Fruit fly (Drosophila melanogaster) whole organism, embryonic: ENCODE results near the gene Hsp83.

Source experiments
- CG10543 ChIP-seq: fragments of 200-800 bp; sonication (Bioruptor generic); optimal IDR thresholded peaks from 3 replicates; lab custom pipeline; 2017; ENCODE audit warnings: missing biosample characterization, mild to moderate bottlenecking, missing genetic modification characterization, moderate library complexity
- CG10979 ChIP-seq: fragments of 200-800 bp; sonication (Bioruptor generic); optimal IDR thresholded peaks from 2 replicates; lab custom pipeline; 2018; ENCODE audit warnings: missing biosample characterization, mild to moderate bottlenecking, missing genetic modification characterization, moderate library complexity
- CG12155 ChIP-seq: fragments of 200-800 bp; sonication (Bioruptor generic); optimal IDR thresholded peaks from 3 replicates; lab custom pipeline; 2016; ENCODE audit warnings: missing biosample characterization, missing genetic modification characterization
- CG12391 ChIP-seq: fragments of 200-800 bp; sonication (Bioruptor generic); optimal IDR thresholded peaks from 3 replicates; lab custom pipeline; 2018; ENCODE audit warnings: missing biosample characterization, mild to moderate bottlenecking, missing genetic modification characterization, moderate library complexity
- CG13123 ChIP-seq: fragments of 200-800 bp; sonication (Bioruptor generic); optimal IDR thresholded peaks from 2 replicates; lab custom pipeline; 2016; ENCODE audit warnings: missing biosample characterization, missing genetic modification characterization
- CG13287 ChIP-seq: fragments of 200-800 bp; sonication (Bioruptor generic); IDR thresholded peaks from 2 replicates; pipeline ENCODE4 v1.3.6; 2022; ENCODE audit warnings: missing biosample characterization, missing genetic modification characterization; ENCODE audit not compliant: partially characterized antibody
- CG14441 ChIP-seq: fragments of 200-800 bp; sonication (Bioruptor generic); IDR thresholded peaks from 2 replicates; pipeline ENCODE4 v1.3.6; 2022; ENCODE audit warnings: missing biosample characterization, missing genetic modification characterization
- CG17361 ChIP-seq: fragments of 200-800 bp; sonication (Bioruptor generic); IDR thresholded peaks from 3 replicates; pipeline ENCODE4 v1.3.6; 2022; ENCODE audit warnings: missing biosample characterization, missing genetic modification characterization
- CG17385 ChIP-seq: fragments of 200-800 bp; sonication (Bioruptor generic); optimal IDR thresholded peaks from 3 replicates; lab custom pipeline; 2018; ENCODE audit warnings: missing biosample characterization, mild to moderate bottlenecking, missing genetic modification characterization
- CG1832 ChIP-seq: fragments of 200-800 bp; sonication (Bioruptor generic); optimal IDR thresholded peaks from 2 replicates; lab custom pipeline; 2017; ENCODE audit warnings: missing biosample characterization, mild to moderate bottlenecking, missing genetic modification characterization, inconsistent platforms
- CG2202 ChIP-seq: fragments of 200-800 bp; sonication (Bioruptor generic); optimal IDR thresholded peaks from 2 replicates; lab custom pipeline; 2018; ENCODE audit warnings: missing biosample characterization, mild to moderate bottlenecking, missing genetic modification characterization
- CG2678 ChIP-seq: fragments of 200-800 bp; sonication (Bioruptor generic); optimal IDR thresholded peaks from 3 replicates; lab custom pipeline; 2019; ENCODE audit warnings: missing biosample characterization, mild to moderate bottlenecking, missing genetic modification characterization, moderate library complexity
- CG30431 ChIP-seq: fragments of 200-800 bp; sonication (Bioruptor generic); optimal IDR thresholded peaks from 2 replicates; lab custom pipeline; 2017; ENCODE audit warnings: missing biosample characterization, missing genetic modification characterization
- CG31365 ChIP-seq: fragments of 200-800 bp; sonication (Bioruptor generic); optimal IDR thresholded peaks from 2 replicates; lab custom pipeline; 2018; ENCODE audit warnings: missing biosample characterization, mild to moderate bottlenecking, missing genetic modification characterization
- CG31441 ChIP-seq: fragments of 200-800 bp; sonication (Bioruptor generic); IDR thresholded peaks from 2 replicates; pipeline ENCODE4 v1.3.6; 2022; ENCODE audit warnings: missing biosample characterization, missing genetic modification characterization
- CG6254 ChIP-seq: fragments of 200-800 bp; sonication (Bioruptor generic); optimal IDR thresholded peaks from 3 replicates; lab custom pipeline; 2017; ENCODE audit warnings: mild to moderate bottlenecking, missing biosample characterization, missing genetic modification reagents, missing genetic modification characterization
- CG7556 ChIP-seq: fragments of 200-800 bp; sonication (Bioruptor generic); optimal IDR thresholded peaks from 2 replicates; lab custom pipeline; 2017; ENCODE audit warnings: missing biosample characterization, mild to moderate bottlenecking, missing genetic modification characterization
- CG7839 ChIP-seq: fragments of 200-800 bp; sonication (Bioruptor generic); optimal IDR thresholded peaks from 3 replicates; lab custom pipeline; 2018; ENCODE audit warnings: missing biosample characterization, mild to moderate bottlenecking, missing genetic modification characterization, moderate library complexity
- CHES-1-like ChIP-seq: fragments of 200-800 bp; sonication (Bioruptor generic); optimal IDR thresholded peaks from 2 replicates; lab custom pipeline; 2016; ENCODE audit warnings: missing biosample characterization, missing genetic modification characterization
- CTCF ChIP-seq: fragments of 200-800 bp; sonication (Bioruptor generic); optimal IDR thresholded peaks from 2 replicates; lab custom pipeline; 2017; ENCODE audit warnings: missing biosample characterization, mild to moderate bottlenecking, missing genetic modification characterization, moderate library complexity
- CoRest ChIP-seq: fragments of 200-800 bp; sonication (Bioruptor generic); optimal IDR thresholded peaks from 3 replicates; lab custom pipeline; 2018; ENCODE audit warnings: missing biosample characterization, mild to moderate bottlenecking, missing genetic modification characterization, moderate library complexity
- D19B ChIP-seq: fragments of 200-800 bp; sonication (Bioruptor generic); optimal IDR thresholded peaks from 2 replicates; lab custom pipeline; 2017; ENCODE audit warnings: missing biosample characterization, mild to moderate bottlenecking, missing genetic modification characterization
- Dek ChIP-seq: fragments of 200-800 bp; sonication (Bioruptor generic); optimal IDR thresholded peaks from 3 replicates; lab custom pipeline; 2019; ENCODE audit warnings: missing biosample characterization, mild to moderate bottlenecking, missing genetic modification characterization, moderate library complexity
- Hr3 ChIP-seq: fragments of 200-800 bp; sonication (Bioruptor generic); optimal IDR thresholded peaks from 3 replicates; lab custom pipeline; 2016; ENCODE audit warnings: missing biosample characterization, missing genetic modification characterization
- Med ChIP-seq: fragments of 200-800 bp; sonication (Bioruptor generic); peaks from one replicate; lab custom pipeline; 2016; ENCODE audit warnings: missing biosample characterization, missing genetic modification characterization, mild to moderate bottlenecking, inconsistent platforms, moderate library complexity
- Myb ChIP-seq: fragments of 200-800 bp; sonication (Bioruptor generic); optimal IDR thresholded peaks from 2 replicates; lab custom pipeline; 2016; ENCODE audit warnings: missing biosample characterization, missing genetic modification characterization
- Nf-YB ChIP-seq: fragments of 200-800 bp; sonication (Bioruptor generic); optimal IDR thresholded peaks from 3 replicates; lab custom pipeline; 2019; ENCODE audit warnings: missing biosample characterization, mild to moderate bottlenecking, missing genetic modification characterization, moderate library complexity
- Ptx1 ChIP-seq: fragments of 200-800 bp; sonication (Bioruptor generic); IDR thresholded peaks from 2 replicates; pipeline ENCODE4 v1.3.6; 2022; ENCODE audit warnings: missing biosample characterization, missing genetic modification characterization
- Ravus ChIP-seq: fragments of 200-800 bp; sonication (Bioruptor generic); IDR thresholded peaks from 2 replicates; pipeline ENCODE4 v1.3.6; 2022; ENCODE audit warnings: missing biosample characterization, missing genetic modification characterization
- Sin3A ChIP-seq: fragments of >200 bp; optimal IDR thresholded peaks from 2 replicates; lab custom pipeline; 2018
- Ssrp ChIP-seq: fragments of 200-800 bp; sonication (Bioruptor generic); optimal IDR thresholded peaks from 2 replicates; lab custom pipeline; 2018; ENCODE audit warnings: missing biosample characterization, mild to moderate bottlenecking, missing genetic modification characterization, moderate library complexity
- TFAM ChIP-seq: fragments of 200-800 bp; sonication (Bioruptor generic); optimal IDR thresholded peaks from 2 replicates; lab custom pipeline; 2017; ENCODE audit warnings: missing biosample characterization, missing genetic modification characterization, inconsistent platforms
- ase ChIP-seq: fragments of 200-800 bp; sonication (Bioruptor generic); IDR thresholded peaks from 3 replicates; pipeline ENCODE4 v1.3.6; 2022; ENCODE audit warnings: missing biosample characterization, missing genetic modification characterization
- corto ChIP-seq: fragments of 200-800 bp; sonication (Bioruptor generic); optimal IDR thresholded peaks from 2 replicates; lab custom pipeline; 2016; ENCODE audit warnings: missing biosample characterization, mild to moderate bottlenecking, missing genetic modification characterization, moderate library complexity
- crp ChIP-seq, 2 experiments: fragments of 200-800 bp; sonication (Bioruptor generic); optimal IDR thresholded peaks; 2 replicates in 1 of 2; 3 replicates in 1 of 2; lab custom pipeline; 2017; ENCODE audit warnings: missing biosample characterization in 2 of 2, missing genetic modification characterization in 2 of 2, mild to moderate bottlenecking in 1 of 2, moderate library complexity in 1 of 2
- da ChIP-seq: fragments of 200-800 bp; sonication (Bioruptor generic); optimal IDR thresholded peaks from 2 replicates; lab custom pipeline; 2016; ENCODE audit warnings: missing biosample characterization, missing genetic modification characterization
- dm ChIP-seq: fragments of 200-800 bp; sonication (Bioruptor generic); optimal IDR thresholded peaks from 3 replicates; lab custom pipeline; 2016; ENCODE audit warnings: missing biosample characterization, missing genetic modification characterization
- dpn ChIP-seq, 2 experiments: fragments of 200-800 bp; sonication (Bioruptor generic); optimal IDR thresholded peaks; 3 replicates each; lab custom pipeline; 2016; ENCODE audit warnings: missing biosample characterization in 2 of 2, missing genetic modification characterization in 2 of 2
- fd96Cb ChIP-seq: fragments of 200-800 bp; sonication (Bioruptor generic); optimal IDR thresholded peaks from 2 replicates; lab custom pipeline; 2018; ENCODE audit warnings: missing biosample characterization, mild to moderate bottlenecking, missing genetic modification characterization, moderate library complexity
- fu2 ChIP-seq: fragments of 200-800 bp; sonication (Bioruptor generic); optimal IDR thresholded peaks from 2 replicates; lab custom pipeline; 2016; ENCODE audit warnings: missing biosample characterization, missing genetic modification characterization
- grau ChIP-seq: fragments of 200-800 bp; optimal IDR thresholded peaks from 3 replicates; lab custom pipeline; 2019; ENCODE audit warnings: missing biosample characterization, mild to moderate bottlenecking, missing genetic modification characterization, moderate library complexity
- her ChIP-seq: fragments of 200-800 bp; sonication (Bioruptor generic); optimal IDR thresholded peaks from 2 replicates; lab custom pipeline; 2016; ENCODE audit warnings: missing biosample characterization, missing genetic modification characterization
- kah ChIP-seq: fragments of 200-800 bp; sonication (Bioruptor generic); optimal IDR thresholded peaks from 2 replicates; lab custom pipeline; 2018; ENCODE audit warnings: missing biosample characterization, mild to moderate bottlenecking, missing genetic modification characterization
- nom ChIP-seq: fragments of 200-800 bp; sonication (Bioruptor generic); optimal IDR thresholded peaks from 2 replicates; lab custom pipeline; 2017; ENCODE audit warnings: missing biosample characterization, missing genetic modification characterization, mild to moderate bottlenecking, moderate library complexity, missing genetic modification reagents
- odd ChIP-seq: fragments of 200-800 bp; sonication (Bioruptor generic); optimal IDR thresholded peaks from 2 replicates; lab custom pipeline; 2017; ENCODE audit warnings: missing biosample characterization, mild to moderate bottlenecking, missing genetic modification characterization
- org-1 ChIP-seq: fragments of 200-800 bp; sonication (Bioruptor generic); optimal IDR thresholded peaks from 2 replicates; lab custom pipeline; 2017; ENCODE audit warnings: missing biosample characterization, missing genetic modification characterization
- otp ChIP-seq: fragments of 200-800 bp; sonication (Bioruptor generic); IDR thresholded peaks from 3 replicates; pipeline ENCODE4, ENCODE4 v1.3.6; 2022; ENCODE audit warnings: missing biosample characterization, missing genetic modification characterization
- pum ChIP-seq: fragments of 200-800 bp; sonication (Bioruptor generic); optimal IDR thresholded peaks from 2 replicates; lab custom pipeline; 2016; ENCODE audit warnings: missing biosample characterization, missing genetic modification characterization
- repo ChIP-seq: fragments of 200-800 bp; sonication (Bioruptor generic); optimal IDR thresholded peaks from 2 replicates; lab custom pipeline; 2016; ENCODE audit warnings: missing biosample characterization, missing genetic modification characterization
- usp ChIP-seq: fragments of >200 bp; optimal IDR thresholded peaks from 2 replicates; lab custom pipeline; 2017; ENCODE audit warnings: missing biosample characterization, missing genetic modification characterization

The Hsp83 gene

dm6 chr3L:3240597-3241367 lies 48.0 kb downstream of the Hsp83 start (continued):
- TF ChIP-seq crp (GFP tag; optimal IDR thresholded peaks at IDR 0.05; lab: Kevin White, UChicago) (no peak), CG14441 (GFP tag; lab: Robert Waterston, UW) (peak; percentile 18; the same call in 1 of the 2 replicates), nom (peak; percentile 99), otp (no peak), fd96Cb (peak; percentile 38), TFAM (GFP tag; lab: Kevin White, UChicago) (no peak), dpn (GFP tag; optimal IDR thresholded peaks at IDR 0.05; lab: Kevin White, UChicago) (peak in 1 of 2 experiments; percentile 31), Myb (GFP tag; lab: Kevin White, UChicago) (no peak), CG12391 (tag; lab: Kevin White, UChicago) (peak; percentile 48), dm (GFP tag; lab: Kevin White, UChicago) (no peak), Ptx1 (0 out of 2 replicates have a peak, but pooled peaks have one; percentile 11), org-1 (GFP tag; lab: Kevin White, UChicago) (no peak), CG31365 (no peak), CG7556 (GFP tag; lab: Kevin White, UChicago) (no peak), CG13287 (GFP tag; lab: Robert Waterston, UW) (no peak), CG13123 (no peak), CG6254 (GFP tag; lab: Kevin White, UChicago) (no peak), ase (GFP tag; lab: Robert Waterston, UW) (no peak), kah (GFP tag; lab: Kevin White, UChicago) (no peak), usp (GFP tag; lab: Kevin White, UChicago) (no peak), CoRest (tag; lab: Kevin White, UChicago) (peak; percentile 50), CTCF (GFP tag; lab: Kevin White, UChicago) (no peak), pum (no peak), CG31441 (GFP tag; lab: Robert Waterston, UW) (no peak; the same call in 1 of the 2 replicates), CG12155 (GFP tag; lab: Kevin White, UChicago) (no peak), Dek (tag; lab: Kevin White, UChicago) (no peak), CG2678 (peak; percentile 30), Ravus (no peak), CG17385 (GFP tag; lab: Kevin White, UChicago) (peak; percentile 49), CG2202 (no peak), Hr3 (GFP tag; lab: Kevin White, UChicago) (peak; percentile 25), CG10543 (GFP tag; lab: Kevin White, UChicago) (no peak), CHES-1-like (no peak), corto (GFP tag; lab: Kevin White, UChicago) (peak; percentile 90), Med (GFP tag; lab: Kevin White, UChicago) (peak; percentile 56), fu2 (GFP tag; lab: Kevin White, UChicago) (no peak), CG30431 (no peak), CG10979 (peak; percentile 34), grau (tag; lab: Kevin White, UChicago) (peak; percentile 42), Ssrp (tag; lab: Kevin White, UChicago) (peak; percentile 56), her (GFP tag; lab: Kevin White, UChicago) (no peak), da (no peak), CG1832 (GFP tag; lab: Kevin White, UChicago) (no peak), CG7839 (tag; lab: Kevin White, UChicago) (peak; percentile 32), odd (GFP tag; lab: Kevin White, UChicago) (no peak), D19B (GFP tag; lab: Kevin White, UChicago) (no peak), CG17361 (GFP tag; lab: Robert Waterston, UW) (0 out of 3 replicates have a peak, but pooled peaks have one; percentile 32), repo (no peak), Nf-YB (GFP tag; lab: Kevin White, UChicago) (peak; percentile 24), Sin3A (lab: Kevin White, UChicago) (no peak)
